Worm (Caenorhabditis elegans) whole organism, L1 larva: ENCODE results near the gene Y17G9A.3.
A peak's percentile ranks its signal among the peaks of the same experiment; 100 is the strongest.

Experiments used
- Y116A8C.19 ChIP-seq: sonication (generic microtip); optimal IDR thresholded peaks from 2 replicates; lab custom pipeline; 2016; ENCODE audit warnings: missing compliant biosample characterization, missing genetic modification characterization, borderline replicate concordance
- alr-1 ChIP-seq: fragments of 200-800 bp; sonication (Bioruptor generic); optimal IDR thresholded peaks from 2 replicates; lab custom pipeline; 2018; ENCODE audit warnings: borderline replicate concordance, mild to moderate bottlenecking, missing genetic modification characterization, missing compliant biosample characterization
- aly-2 ChIP-seq: fragments of 150-350 bp; optimal IDR thresholded peaks from 2 replicates; lab custom pipeline; 2014; ENCODE audit warnings: missing biosample characterization, missing genetic modification characterization
- blmp-1 ChIP-seq: fragments of 150-350 bp; optimal IDR thresholded peaks from 2 replicates; lab custom pipeline; 2014; ENCODE audit warnings: missing biosample characterization, missing genetic modification characterization
- ceh-63 ChIP-seq: fragments of 200-800 bp; sonication (Bioruptor generic); optimal IDR thresholded peaks from 2 replicates; lab custom pipeline; 2018; ENCODE audit warnings: mild to moderate bottlenecking, missing genetic modification characterization, missing compliant biosample characterization
- ceh-8 ChIP-seq: fragments of 200-800 bp; sonication (Bioruptor generic); optimal IDR thresholded peaks from 2 replicates; lab custom pipeline; 2018; ENCODE audit warnings: mild to moderate bottlenecking, missing genetic modification characterization, moderate library complexity, missing compliant biosample characterization
- ceh-82 ChIP-seq, 3 experiments: fragments of 150-350 bp in 1 of 3; sonication (generic microtip) in 2 of 3; optimal IDR thresholded peaks; 2 replicates each; lab custom pipeline; 2014 to 2017; ENCODE audit warnings: missing biosample characterization in 3 of 3, missing genetic modification characterization in 3 of 3
- ceh-90 ChIP-seq: sonication (generic microtip); optimal IDR thresholded peaks from 2 replicates; lab custom pipeline; 2016; ENCODE audit warnings: missing genetic modification characterization, missing compliant biosample characterization
- ces-1 ChIP-seq: fragments of 150-350 bp; optimal IDR thresholded peaks from 2 replicates; lab custom pipeline; 2014; ENCODE audit warnings: missing biosample characterization, missing genetic modification reagents, missing genetic modification characterization
- dpl-1 ChIP-seq, 3 experiments: fragments of 150-350 bp in 2 of 3; sonication (generic microtip) in 1 of 3; optimal IDR thresholded peaks; 2 replicates each; lab custom pipeline; 2014 to 2017; ENCODE audit warnings: missing biosample characterization in 3 of 3, missing genetic modification characterization in 3 of 3, missing genetic modification reagents in 3 of 3
- efl-1 ChIP-seq, 4 experiments: fragments of 150-350 bp; optimal IDR thresholded peaks in 3 of 4; peaks in 1 of 4; 1 replicate in 1 of 4; 2 replicates in 3 of 4; lab custom pipeline; 2014; ENCODE audit warnings: missing biosample characterization in 2 of 4, missing genetic modification characterization in 2 of 4, missing genetic modification reagents in 2 of 4
- egl-13 ChIP-seq: sonication (generic microtip); optimal IDR thresholded peaks from 2 replicates; lab custom pipeline; 2016; ENCODE audit warnings: missing genotype, missing genetic modification reagents, missing genetic modification characterization, missing compliant biosample characterization
- elt-3 ChIP-seq, 6 experiments: fragments of 150-350 bp in 1 of 6; sonication (generic microtip); optimal IDR thresholded peaks; 2 replicates each; lab custom pipeline; 2017 to 2018; ENCODE audit warnings: missing biosample characterization in 6 of 6, missing genetic modification characterization in 6 of 6, inconsistent platforms in 1 of 6
- ets-5 ChIP-seq: fragments of 200-800 bp; sonication (Bioruptor generic); IDR thresholded peaks from 2 replicates; pipeline ENCODE4 v1.3.6; 2022; ENCODE audit warnings: missing genetic modification characterization, missing compliant biosample characterization
- fkh-10 ChIP-seq: sonication (generic microtip); optimal IDR thresholded peaks from 2 replicates; lab custom pipeline; 2017; ENCODE audit warnings: missing biosample characterization, missing genetic modification reagents, missing genetic modification characterization
- fos-1 ChIP-seq: fragments of 150-350 bp; optimal IDR thresholded peaks from 2 replicates; lab custom pipeline; 2014; ENCODE audit warnings: missing biosample characterization, missing genetic modification characterization
- hlh-4 ChIP-seq: sonication (generic microtip); optimal IDR thresholded peaks from 2 replicates; lab custom pipeline; 2016; ENCODE audit warnings: mild to moderate bottlenecking, missing genetic modification characterization, missing compliant biosample characterization
- hpl-2 ChIP-seq: fragments of 150-350 bp; optimal IDR thresholded peaks from 2 replicates; lab custom pipeline; 2014; ENCODE audit warnings: missing biosample characterization, missing genetic modification reagents, missing genetic modification characterization
- irx-1 ChIP-seq: sonication (generic microtip); optimal IDR thresholded peaks from 2 replicates; lab custom pipeline; 2016; ENCODE audit warnings: missing genetic modification characterization, missing compliant biosample characterization
- jun-1 ChIP-seq: fragments of 150-350 bp; optimal IDR thresholded peaks from 2 replicates; lab custom pipeline; 2014; ENCODE audit warnings: missing biosample characterization, missing genetic modification reagents, missing genetic modification characterization
- lin-14 ChIP-seq: fragments of 200-800 bp; sonication (Bioruptor generic); optimal IDR thresholded peaks from 2 replicates; lab custom pipeline; 2018; ENCODE audit warnings: mild to moderate bottlenecking, missing genetic modification characterization, moderate library complexity, missing compliant biosample characterization
- lin-35 ChIP-seq, 2 experiments: fragments of 150-350 bp; optimal IDR thresholded peaks; 2 replicates each; lab custom pipeline; 2014; ENCODE audit warnings: missing biosample characterization in 2 of 2, missing genetic modification characterization in 2 of 2, missing genetic modification reagents in 2 of 2
- lir-3 ChIP-seq: sonication (generic microtip); optimal IDR thresholded peaks from 2 replicates; lab custom pipeline; 2016; ENCODE audit warnings: mild to moderate bottlenecking, missing genetic modification characterization, moderate library complexity, missing compliant biosample characterization; ENCODE audit not compliant: poor library complexity
- lsy-2 ChIP-seq, 2 experiments: fragments of 150-350 bp; optimal IDR thresholded peaks; 2 replicates each; lab custom pipeline; 2014; ENCODE audit warnings: missing biosample characterization in 2 of 2, missing genetic modification characterization in 2 of 2
- mep-1 ChIP-seq: fragments of 150-350 bp; optimal IDR thresholded peaks from 2 replicates; lab custom pipeline; 2014; ENCODE audit warnings: missing biosample characterization, missing genetic modification characterization
- nhr-19 ChIP-seq: fragments of 200-800 bp; sonication (Bioruptor generic); conservative IDR thresholded peaks from 2 replicates; pipeline ENCODE4 v1.3.6; 2022; ENCODE audit warnings: missing genetic modification characterization, missing compliant biosample characterization
- nhr-71 ChIP-seq: sonication (generic microtip); optimal IDR thresholded peaks from 2 replicates; lab custom pipeline; 2016; ENCODE audit warnings: mild to moderate bottlenecking, missing genetic modification characterization, moderate library complexity, missing compliant biosample characterization
- nhr-77 ChIP-seq: fragments of 150-350 bp; optimal IDR thresholded peaks from 2 replicates; lab custom pipeline; 2014; ENCODE audit warnings: missing biosample characterization, missing genetic modification characterization
- nhr-84 ChIP-seq: sonication (generic microtip); optimal IDR thresholded peaks from 2 replicates; lab custom pipeline; 2017; ENCODE audit warnings: missing biosample characterization, missing genetic modification characterization
- pax-3 ChIP-seq: fragments of 200-800 bp; sonication (Bioruptor generic); optimal IDR thresholded peaks from 2 replicates; lab custom pipeline; 2018; ENCODE audit warnings: mild to moderate bottlenecking, missing genetic modification characterization, moderate library complexity, missing compliant biosample characterization
- pqm-1 ChIP-seq: sonication (generic microtip); optimal IDR thresholded peaks from 3 replicates; lab custom pipeline; 2017; ENCODE audit warnings: missing biosample characterization, missing genetic modification characterization
- skn-1 ChIP-seq: fragments of 150-350 bp; optimal IDR thresholded peaks from 2 replicates; lab custom pipeline; 2014; ENCODE audit warnings: missing biosample characterization, missing genetic modification characterization
- snpc-4 ChIP-seq: fragments of 150-350 bp; optimal IDR thresholded peaks from 2 replicates; lab custom pipeline; 2014; ENCODE audit warnings: missing biosample characterization, missing genetic modification characterization
- sptf-1 ChIP-seq: fragments of 150-350 bp; optimal IDR thresholded peaks from 2 replicates; lab custom pipeline; 2014; ENCODE audit warnings: missing biosample characterization, missing genetic modification characterization
- swsn-7 ChIP-seq: sonication (generic microtip); optimal IDR thresholded peaks from 2 replicates; lab custom pipeline; 2016; ENCODE audit warnings: missing genetic modification characterization, missing compliant biosample characterization
- unc-130 ChIP-seq: fragments of 150-350 bp; optimal IDR thresholded peaks from 2 replicates; lab custom pipeline; 2017; ENCODE audit warnings: missing biosample characterization, missing genetic modification characterization, inconsistent platforms
- unc-30 ChIP-seq: sonication (generic microtip); optimal IDR thresholded peaks from 2 replicates; lab custom pipeline; 2017; ENCODE audit warnings: missing biosample characterization, missing genetic modification characterization
- unc-86 ChIP-seq: sonication (generic microtip); optimal IDR thresholded peaks from 2 replicates; lab custom pipeline; 2016; ENCODE audit warnings: missing genetic modification characterization, missing compliant biosample characterization
- zag-1 ChIP-seq: fragments of 150-350 bp; optimal IDR thresholded peaks from 2 replicates; lab custom pipeline; 2014; ENCODE audit warnings: missing biosample characterization, missing genetic modification characterization
- zip-4 ChIP-seq: fragments of 200-800 bp; sonication (Bioruptor generic); optimal IDR thresholded peaks from 2 replicates; lab custom pipeline; 2018; ENCODE audit warnings: mild to moderate bottlenecking, missing genetic modification characterization, moderate library complexity, missing compliant biosample characterization
- ztf-4 ChIP-seq: fragments of 150-350 bp; optimal IDR thresholded peaks from 2 replicates; lab custom pipeline; 2014; ENCODE audit warnings: missing biosample characterization, missing genetic modification characterization

Gene Y17G9A.3

ce11 chrIV:4880634-4881033, 22.2 kb upstream of the Y17G9A.3 start (continued):
- TF ChIP-seq fkh-10 (no peak), irx-1 (tag; lab: Kevin White, UChicago) (peak; percentile 38)

DNA sequence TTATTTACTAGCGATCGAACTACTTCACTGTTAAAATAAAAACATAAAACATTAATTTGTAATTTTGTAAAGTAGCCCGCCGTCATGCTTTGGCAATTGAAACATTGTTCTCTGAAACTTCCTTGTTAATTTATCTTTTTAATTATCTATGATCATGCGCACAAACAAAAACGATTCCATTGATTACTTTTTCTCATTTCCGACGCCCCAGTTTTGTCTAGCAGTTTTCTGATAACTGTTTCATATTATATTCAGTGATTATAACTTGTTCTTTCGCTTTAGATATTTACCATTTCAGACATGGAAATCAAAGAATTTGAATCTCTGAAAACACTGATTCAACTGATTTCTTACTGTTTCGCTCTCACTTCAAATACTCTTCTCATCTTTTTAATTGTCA, 18.6 kb upstream of the Y17G9A.3 start, which contains the start of gene str-170:
Gene str-170 (plus strand): TSS at position 301 of the 400 bp plus-strand sequence.
- no peak for TF ChIP-seq nhr-19 (GFP tag; lab: Robert Waterston, UW)
- no peak for TF ChIP-seq lsy-2 (tag; optimal IDR thresholded peaks at IDR 0.05; lab: Kevin White, UChicago)
- no peak for TF ChIP-seq ces-1 (GFP tag; lab: Kevin White, UChicago)

ce11 chrIV:4874603-4875002, 16.1 kb upstream of the Y17G9A.3 start, which contains the start of gene str-174:
str-174 (minus strand) TSS chrIV:4874703.
- TF ChIP-seq fos-1 (tag; lab: Kevin White, UChicago): no peak
- no peak for TF ChIP-seq swsn-7 (tag; lab: Kevin White, UChicago)
- TF ChIP-seq jun-1 (tag; lab: Kevin White, UChicago): no peak
- no peak for TF ChIP-seq lin-35 (GFP tag; optimal IDR thresholded peaks at IDR 0.05; lab: Kevin White, UChicago)

DNA sequence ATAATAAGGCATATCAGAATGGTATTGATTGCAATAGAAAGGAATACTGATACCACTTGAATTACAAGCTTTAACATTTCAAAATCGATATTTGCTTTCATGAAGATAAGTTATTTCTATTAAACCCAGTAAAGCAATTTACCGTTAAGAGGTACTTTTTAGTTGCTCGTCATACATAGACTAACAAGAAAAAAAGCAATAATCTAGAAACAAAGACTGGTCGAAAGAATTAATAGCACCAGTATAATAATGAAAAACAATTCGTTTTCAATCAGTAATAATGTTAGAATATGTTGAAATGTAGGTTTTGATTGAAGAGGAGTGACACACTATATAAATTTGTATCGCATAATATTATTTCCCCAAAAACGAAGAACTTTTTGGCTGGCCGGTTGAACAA, 12.1 kb upstream of the Y17G9A.3 start, which contains the start of gene str-175:
Gene str-175 (minus strand): TSS at position 101 of the 400 bp plus-strand sequence.
- TF ChIP-seq ceh-82 (tag; optimal IDR thresholded peaks at IDR 0.05; lab: Kevin White, UChicago) (no peak), lir-3 (tag; lab: Kevin White, UChicago) (no peak), zip-4 (GFP tag; lab: Kevin White, UChicago) (no peak), pax-3 (tag; lab: Kevin White, UChicago) (no peak), lin-14 (GFP tag; lab: Kevin White, UChicago) (no peak), aly-2 (tag; lab: Kevin White, UChicago) (no peak), sptf-1 (no peak), nhr-84 (tag; lab: Kevin White, UChicago) (no peak), egl-13 (tag; lab: Kevin White, UChicago) (no peak), elt-3 (tag; optimal IDR thresholded peaks at IDR 0.05; lab: Kevin White, UChicago) (no peak), unc-30 (tag; lab: Kevin White, UChicago) (no peak), unc-86 (tag; lab: Kevin White, UChicago) (no peak), hpl-2 (GFP tag; lab: Kevin White, UChicago) (no peak), alr-1 (no peak), jun-1 (tag; lab: Kevin White, UChicago) (no peak), dpl-1 (GFP tag; optimal IDR thresholded peaks at IDR 0.05; lab: Kevin White, UChicago) (no peak), ceh-63 (GFP tag; lab: Kevin White, UChicago) (no peak), mep-1 (tag; lab: Kevin White, UChicago) (no peak), pqm-1 (no peak), unc-130 (no peak)

DNA sequence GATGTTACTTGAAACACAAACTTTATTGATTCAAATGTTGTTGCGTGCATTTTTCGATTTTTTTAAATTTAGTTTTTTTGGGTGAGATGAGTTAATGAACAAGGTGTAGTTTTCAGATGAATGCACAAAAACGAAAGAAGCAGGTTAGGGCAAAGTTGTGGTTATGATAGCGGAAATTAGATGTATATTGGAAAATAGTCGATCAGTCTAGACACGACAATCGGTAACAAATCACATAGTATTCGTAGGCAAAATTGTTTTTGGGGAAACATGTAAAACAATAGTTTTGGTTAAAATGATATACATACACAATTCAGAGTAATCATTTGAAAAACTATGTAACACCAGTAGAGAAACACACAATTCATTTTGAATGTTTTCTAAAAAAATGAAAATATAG, 9.1 kb upstream of the Y17G9A.3 start, which contains the start of gene str-172:
Gene str-172 (minus strand): TSS at position 101 of the 400 bp plus-strand sequence.
- TF ChIP-seq lsy-2 (tag; optimal IDR thresholded peaks at IDR 0.05; lab: Kevin White, UChicago): no peak
- no peak for TF ChIP-seq zag-1
- no peak for TF ChIP-seq nhr-71 (tag; lab: Kevin White, UChicago)
- TF ChIP-seq ceh-82 (tag; optimal IDR thresholded peaks at IDR 0.05; lab: Kevin White, UChicago): no peak

- TF ChIP-seq alr-1: no peak
Observed at ce11 chrIV:4866599-4866998, 8.1 kb upstream of the Y17G9A.3 start.

- TF ChIP-seq efl-1 (optimal IDR thresholded peaks at IDR 0.05; lab: Kevin White, UChicago) (no peak), efl-1 (GFP tag; optimal IDR thresholded peaks at IDR 0.05 in 1 of 2; lab: Kevin White, UChicago) (no peak), nhr-77 (tag; lab: Kevin White, UChicago) (no peak), Y116A8C.19 (tag; lab: Kevin White, UChicago) (no peak), blmp-1 (no peak), ztf-4 (tag; lab: Kevin White, UChicago) (no peak), lsy-2 (tag; optimal IDR thresholded peaks at IDR 0.05; lab: Kevin White, UChicago) (no peak), ceh-8 (no peak), ceh-90 (tag; lab: Kevin White, UChicago) (no peak), dpl-1 (GFP tag; optimal IDR thresholded peaks at IDR 0.05; lab: Kevin White, UChicago) (no peak), skn-1 (tag; lab: Kevin White, UChicago) (no peak), hlh-4 (tag; lab: Kevin White, UChicago) (no peak), unc-86 (tag; lab: Kevin White, UChicago) (no peak), fos-1 (tag; lab: Kevin White, UChicago) (no peak), ces-1 (GFP tag; lab: Kevin White, UChicago) (no peak), ets-5 (GFP tag; lab: Robert Waterston, UW) (no peak), snpc-4 (no peak)
Observed at ce11 chrIV:4864524-4864923, 6.1 kb upstream of the Y17G9A.3 start.
